Worm (Caenorhabditis elegans): ENCODE results near the gene pqn-35.

DNA sequence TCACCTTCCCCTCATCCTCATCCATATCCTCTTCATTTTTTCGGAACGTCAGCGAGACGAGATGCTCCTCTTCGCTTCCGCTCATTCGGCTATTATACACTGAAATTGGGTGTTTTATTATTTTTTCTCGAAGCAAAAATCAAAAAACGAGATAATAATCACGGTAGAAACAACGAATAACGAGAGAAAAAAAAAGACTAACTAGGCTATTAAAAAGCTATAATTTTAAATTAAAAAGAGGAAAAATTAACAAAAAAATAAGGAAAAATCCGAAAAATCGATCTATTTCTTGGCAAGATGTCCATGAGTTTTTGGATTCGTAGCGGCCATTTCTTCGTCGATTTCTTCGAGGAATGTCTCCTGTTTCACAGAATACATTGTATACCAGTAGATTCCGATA is 11.5 kb upstream of the pqn-35 start, which contains the start of gene ipla-1:
- TF ChIP-seq aly-2 (tag; optimal IDR thresholded peaks at IDR 0.05) (no peak), nhr-11 (tag; optimal IDR thresholded peaks at IDR 0.05) (no peak), mxl-2 (GFP tag; conservative IDR thresholded peaks at IDR 0.05) (no peak), dve-1 (tag; optimal IDR thresholded peaks at IDR 0.05; ENCODE audit: insufficient read depth) (no peak), ztf-7 (tag; optimal IDR thresholded peaks at IDR 0.05) (no peak), snpc-4 (tag; optimal IDR thresholded peaks at IDR 0.05) (no peak), dmd-8 (GFP tag; IDR thresholded peaks at IDR 0.05) (no peak), madf-5 (GFP tag; IDR thresholded peaks at IDR 0.05) (no peak), D1046.2 (GFP tag; IDR thresholded peaks at IDR 0.05) (no peak)

All from whole organism, L4 larva.